Worm (Caenorhabditis elegans) whole organism, L1 larva: ENCODE results near the gene brf-1.

Source experiments
- C16A3.4 ChIP-seq: fragments of 150-350 bp; optimal IDR thresholded peaks from 2 replicates; lab custom pipeline; 2014; ENCODE audit warnings: missing biosample characterization, missing genetic modification characterization
- C34B4.2 ChIP-seq: sonication (generic microtip); optimal IDR thresholded peaks from 2 replicates; lab custom pipeline; 2017; ENCODE audit warnings: mild to moderate bottlenecking, missing genetic modification characterization, missing compliant biosample characterization
- aha-1 ChIP-seq: fragments of 150-350 bp; optimal IDR thresholded peaks from 2 replicates; lab custom pipeline; 2014; ENCODE audit warnings: missing biosample characterization, missing genetic modification characterization
- alr-1 ChIP-seq: fragments of 200-800 bp; sonication (Bioruptor generic); optimal IDR thresholded peaks from 2 replicates; lab custom pipeline; 2018; ENCODE audit warnings: borderline replicate concordance, mild to moderate bottlenecking, missing genetic modification characterization, missing compliant biosample characterization
- ceh-8 ChIP-seq: fragments of 200-800 bp; sonication (Bioruptor generic); optimal IDR thresholded peaks from 2 replicates; lab custom pipeline; 2018; ENCODE audit warnings: mild to moderate bottlenecking, missing genetic modification characterization, moderate library complexity, missing compliant biosample characterization
- ceh-82 ChIP-seq, 3 experiments: fragments of 150-350 bp in 1 of 3; sonication (generic microtip) in 2 of 3; optimal IDR thresholded peaks; 2 replicates each; lab custom pipeline; 2014 to 2017; ENCODE audit warnings: missing biosample characterization in 3 of 3, missing genetic modification characterization in 3 of 3
- ceh-90 ChIP-seq: sonication (generic microtip); optimal IDR thresholded peaks from 2 replicates; lab custom pipeline; 2016; ENCODE audit warnings: missing genetic modification characterization, missing compliant biosample characterization
- dsc-1 ChIP-seq: sonication (generic microtip); optimal IDR thresholded peaks from 2 replicates; lab custom pipeline; 2016; ENCODE audit warnings: mild to moderate bottlenecking, missing genetic modification characterization, missing compliant biosample characterization
- efl-1 ChIP-seq, 4 experiments: fragments of 150-350 bp; optimal IDR thresholded peaks in 3 of 4; peaks in 1 of 4; 1 replicate in 1 of 4; 2 replicates in 3 of 4; lab custom pipeline; 2014; ENCODE audit warnings: missing biosample characterization in 2 of 4, missing genetic modification characterization in 2 of 4, missing genetic modification reagents in 2 of 4
- efl-3 ChIP-seq: fragments of 200-800 bp; sonication (Bioruptor generic); optimal IDR thresholded peaks from 2 replicates; lab custom pipeline; 2018; ENCODE audit warnings: mild to moderate bottlenecking, missing genetic modification characterization, missing compliant biosample characterization
- egl-13 ChIP-seq: sonication (generic microtip); optimal IDR thresholded peaks from 2 replicates; lab custom pipeline; 2016; ENCODE audit warnings: missing genotype, missing genetic modification reagents, missing genetic modification characterization, missing compliant biosample characterization
- egl-27 ChIP-seq, 2 experiments: fragments of 150-350 bp in 1 of 2; sonication (generic microtip); optimal IDR thresholded peaks; 3 replicates each; lab custom pipeline; 2017 to 2018; ENCODE audit warnings: missing biosample characterization in 2 of 2, missing genetic modification characterization in 2 of 2, missing genetic modification reagents in 2 of 2
- elt-3 ChIP-seq, 6 experiments: fragments of 150-350 bp in 1 of 6; sonication (generic microtip); optimal IDR thresholded peaks; 2 replicates each; lab custom pipeline; 2017 to 2018; ENCODE audit warnings: missing biosample characterization in 6 of 6, missing genetic modification characterization in 6 of 6, inconsistent platforms in 1 of 6
- fkh-10 ChIP-seq: sonication (generic microtip); optimal IDR thresholded peaks from 2 replicates; lab custom pipeline; 2017; ENCODE audit warnings: missing biosample characterization, missing genetic modification reagents, missing genetic modification characterization
- fkh-8 ChIP-seq: sonication (generic microtip); optimal IDR thresholded peaks from 2 replicates; lab custom pipeline; 2016; ENCODE audit warnings: mild to moderate bottlenecking, missing genetic modification characterization, missing compliant biosample characterization
- grh-1 ChIP-seq: fragments of 200-800 bp; sonication (Bioruptor generic); IDR thresholded peaks from 2 replicates; pipeline ENCODE4 v1.3.6; 2022; ENCODE audit warnings: missing genetic modification reagents, missing genetic modification characterization, missing compliant biosample characterization
- hlh-4 ChIP-seq: sonication (generic microtip); optimal IDR thresholded peaks from 2 replicates; lab custom pipeline; 2016; ENCODE audit warnings: mild to moderate bottlenecking, missing genetic modification characterization, missing compliant biosample characterization
- hpl-2 ChIP-seq: fragments of 150-350 bp; optimal IDR thresholded peaks from 2 replicates; lab custom pipeline; 2014; ENCODE audit warnings: missing biosample characterization, missing genetic modification reagents, missing genetic modification characterization
- irx-1 ChIP-seq: sonication (generic microtip); optimal IDR thresholded peaks from 2 replicates; lab custom pipeline; 2016; ENCODE audit warnings: missing genetic modification characterization, missing compliant biosample characterization
- isw-1 ChIP-seq: fragments of 200-800 bp; sonication (Bioruptor generic); IDR thresholded peaks from 2 replicates; pipeline ENCODE4 v1.3.6; 2022; ENCODE audit warnings: missing genetic modification characterization, missing compliant biosample characterization
- jun-1 ChIP-seq: fragments of 150-350 bp; optimal IDR thresholded peaks from 2 replicates; lab custom pipeline; 2014; ENCODE audit warnings: missing biosample characterization, missing genetic modification reagents, missing genetic modification characterization
- lin-13 ChIP-seq: fragments of 150-350 bp; optimal IDR thresholded peaks from 2 replicates; lab custom pipeline; 2014; ENCODE audit warnings: missing biosample characterization, missing genetic modification reagents, missing genetic modification characterization
- lin-14 ChIP-seq: fragments of 200-800 bp; sonication (Bioruptor generic); optimal IDR thresholded peaks from 2 replicates; lab custom pipeline; 2018; ENCODE audit warnings: mild to moderate bottlenecking, missing genetic modification characterization, moderate library complexity, missing compliant biosample characterization
- lin-35 ChIP-seq, 2 experiments: fragments of 150-350 bp; optimal IDR thresholded peaks; 2 replicates each; lab custom pipeline; 2014; ENCODE audit warnings: missing biosample characterization in 2 of 2, missing genetic modification characterization in 2 of 2, missing genetic modification reagents in 2 of 2
- lin-39 ChIP-seq: fragments of 150-350 bp; optimal IDR thresholded peaks from 2 replicates; lab custom pipeline; 2014; ENCODE audit warnings: missing biosample characterization, missing genetic modification reagents, missing genetic modification characterization
- lir-3 ChIP-seq: sonication (generic microtip); optimal IDR thresholded peaks from 2 replicates; lab custom pipeline; 2016; ENCODE audit warnings: mild to moderate bottlenecking, missing genetic modification characterization, moderate library complexity, missing compliant biosample characterization; ENCODE audit not compliant: poor library complexity
- lsy-2 ChIP-seq, 2 experiments: fragments of 150-350 bp; optimal IDR thresholded peaks; 2 replicates each; lab custom pipeline; 2014; ENCODE audit warnings: missing biosample characterization in 2 of 2, missing genetic modification characterization in 2 of 2
- mef-2 ChIP-seq: fragments of 150-350 bp; optimal IDR thresholded peaks from 2 replicates; lab custom pipeline; 2014; ENCODE audit warnings: missing biosample characterization, missing genetic modification characterization
- nhr-11 ChIP-seq: fragments of 150-350 bp; optimal IDR thresholded peaks from 2 replicates; lab custom pipeline; 2014; ENCODE audit warnings: missing biosample characterization, missing genetic modification characterization
- nhr-19 ChIP-seq: fragments of 200-800 bp; sonication (Bioruptor generic); conservative IDR thresholded peaks from 2 replicates; pipeline ENCODE4 v1.3.6; 2022; ENCODE audit warnings: missing genetic modification characterization, missing compliant biosample characterization
- nhr-20 ChIP-seq: sonication (generic microtip); optimal IDR thresholded peaks from 2 replicates; lab custom pipeline; 2016; ENCODE audit warnings: mild to moderate bottlenecking, missing genetic modification characterization, missing compliant biosample characterization
- nhr-237 ChIP-seq: fragments of 150-350 bp; optimal IDR thresholded peaks from 2 replicates; lab custom pipeline; 2014; ENCODE audit warnings: missing biosample characterization, missing genetic modification characterization
- nhr-71 ChIP-seq: sonication (generic microtip); optimal IDR thresholded peaks from 2 replicates; lab custom pipeline; 2016; ENCODE audit warnings: mild to moderate bottlenecking, missing genetic modification characterization, moderate library complexity, missing compliant biosample characterization
- nhr-76 ChIP-seq: sonication (generic microtip); optimal IDR thresholded peaks from 2 replicates; lab custom pipeline; 2017; ENCODE audit warnings: missing biosample characterization, missing genetic modification characterization
- nhr-84 ChIP-seq: sonication (generic microtip); optimal IDR thresholded peaks from 2 replicates; lab custom pipeline; 2017; ENCODE audit warnings: missing biosample characterization, missing genetic modification characterization
- nhr-90 ChIP-seq: sonication (generic microtip); optimal IDR thresholded peaks from 2 replicates; lab custom pipeline; 2016; ENCODE audit warnings: mild to moderate bottlenecking, missing genetic modification characterization, missing compliant biosample characterization; ENCODE audit not compliant: poor library complexity
- pax-3 ChIP-seq: fragments of 200-800 bp; sonication (Bioruptor generic); optimal IDR thresholded peaks from 2 replicates; lab custom pipeline; 2018; ENCODE audit warnings: mild to moderate bottlenecking, missing genetic modification characterization, moderate library complexity, missing compliant biosample characterization
- pqm-1 ChIP-seq: sonication (generic microtip); optimal IDR thresholded peaks from 3 replicates; lab custom pipeline; 2017; ENCODE audit warnings: missing biosample characterization, missing genetic modification characterization
- rnt-1 ChIP-seq: sonication (generic microtip); optimal IDR thresholded peaks from 2 replicates; lab custom pipeline; 2016; ENCODE audit warnings: mild to moderate bottlenecking, missing genetic modification characterization, moderate library complexity, missing compliant biosample characterization
- sptf-1 ChIP-seq: fragments of 150-350 bp; optimal IDR thresholded peaks from 2 replicates; lab custom pipeline; 2014; ENCODE audit warnings: missing biosample characterization, missing genetic modification characterization
- sup-37 ChIP-seq: fragments of 200-800 bp; sonication (Bioruptor generic); optimal IDR thresholded peaks from 2 replicates; lab custom pipeline; 2018; ENCODE audit warnings: mild to moderate bottlenecking, missing genetic modification characterization, missing compliant biosample characterization
- swsn-7 ChIP-seq: sonication (generic microtip); optimal IDR thresholded peaks from 2 replicates; lab custom pipeline; 2016; ENCODE audit warnings: missing genetic modification characterization, missing compliant biosample characterization
- tbx-2 ChIP-seq: sonication (generic microtip); optimal IDR thresholded peaks from 2 replicates; lab custom pipeline; 2016; ENCODE audit warnings: missing genetic modification characterization, missing compliant biosample characterization
- tlp-1 ChIP-seq: fragments of 150-350 bp; optimal IDR thresholded peaks from 2 replicates; lab custom pipeline; 2014; ENCODE audit warnings: missing biosample characterization, missing genetic modification characterization
- unc-62 ChIP-seq: fragments of 150-350 bp; optimal IDR thresholded peaks from 2 replicates; lab custom pipeline; 2014; ENCODE audit warnings: missing biosample characterization, missing genetic modification reagents, missing genetic modification characterization
- zag-1 ChIP-seq: fragments of 150-350 bp; optimal IDR thresholded peaks from 2 replicates; lab custom pipeline; 2014; ENCODE audit warnings: missing biosample characterization, missing genetic modification characterization
- zip-4 ChIP-seq: fragments of 200-800 bp; sonication (Bioruptor generic); optimal IDR thresholded peaks from 2 replicates; lab custom pipeline; 2018; ENCODE audit warnings: mild to moderate bottlenecking, missing genetic modification characterization, moderate library complexity, missing compliant biosample characterization
- ztf-4 ChIP-seq: fragments of 150-350 bp; optimal IDR thresholded peaks from 2 replicates; lab custom pipeline; 2014; ENCODE audit warnings: missing biosample characterization, missing genetic modification characterization

brf-1 gene

DNA sequence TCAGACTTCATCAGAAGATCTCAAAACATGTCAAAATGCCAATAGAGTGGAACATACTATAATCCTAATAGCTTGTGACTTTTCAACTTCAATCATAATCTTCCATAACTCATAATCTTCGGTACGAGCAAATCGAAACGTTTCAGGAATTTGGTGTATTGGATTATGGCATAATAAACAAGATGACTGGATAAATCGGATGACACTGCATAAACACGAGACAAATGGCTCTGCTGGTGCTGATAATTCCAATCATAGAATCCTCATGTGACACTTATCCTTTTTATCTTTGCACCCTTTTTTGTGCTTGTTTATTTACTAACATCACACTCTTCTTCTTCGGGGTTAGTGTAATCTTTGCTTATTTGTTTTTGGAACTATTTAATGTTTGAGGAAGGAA, 22.6 kb upstream of the brf-1 start (continued):
- TF ChIP-seq hlh-4 (tag; lab: Kevin White, UChicago), result no peak
- TF ChIP-seq unc-62, result no peak
- TF ChIP-seq lsy-2 (tag; optimal IDR thresholded peaks at IDR 0.05; lab: Kevin White, UChicago), result no peak
- TF ChIP-seq zip-4, result no peak
- TF ChIP-seq jun-1 (tag; lab: Kevin White, UChicago), result no peak
- TF ChIP-seq elt-3 (tag; optimal IDR thresholded peaks at IDR 0.05; lab: Kevin White, UChicago), result no peak
- no peak for TF ChIP-seq swsn-7 (tag; lab: Kevin White, UChicago)
- no peak for TF ChIP-seq ztf-4 (tag; lab: Kevin White, UChicago)
- no peak for TF ChIP-seq rnt-1
- no peak for TF ChIP-seq egl-27 (tag; optimal IDR thresholded peaks at IDR 0.05; lab: Kevin White, UChicago)
- peak; percentile 33 for TF ChIP-seq egl-13 (tag; lab: Kevin White, UChicago)
- peak; percentile 81 for TF ChIP-seq pax-3 (tag; lab: Kevin White, UChicago)
- TF ChIP-seq nhr-19 (GFP tag; lab: Robert Waterston, UW), result no peak
- TF ChIP-seq lin-39 (tag; lab: Kevin White, UChicago), result no peak
- no peak for TF ChIP-seq nhr-90 (tag; lab: Kevin White, UChicago)
- peak; percentile 39 for TF ChIP-seq nhr-71 (tag; lab: Kevin White, UChicago)
- TF ChIP-seq isw-1 (GFP tag; lab: Robert Waterston, UW), result no peak
- peak; percentile 16 for TF ChIP-seq nhr-11 (tag; lab: Kevin White, UChicago)
- peak; percentile 99 for TF ChIP-seq dsc-1 (tag; lab: Kevin White, UChicago)
- TF ChIP-seq sptf-1 (tag; lab: Kevin White, UChicago), result no peak
- no peak for TF ChIP-seq lin-14 (GFP tag; lab: Kevin White, UChicago)
- TF ChIP-seq C34B4.2 (tag; lab: Kevin White, UChicago), result no peak
- TF ChIP-seq ceh-8 (GFP tag; lab: Kevin White, UChicago), result no peak
- TF ChIP-seq mef-2 (tag; lab: Kevin White, UChicago), result no peak
- TF ChIP-seq efl-1 (optimal IDR thresholded peaks at IDR 0.05; lab: Kevin White, UChicago), result no peak
- no peak for TF ChIP-seq efl-1 (GFP tag; optimal IDR thresholded peaks at IDR 0.05 in 1 of 2; lab: Kevin White, UChicago)
- TF ChIP-seq ceh-90, result no peak
- TF ChIP-seq zag-1 (tag; lab: Kevin White, UChicago), result no peak

DNA sequence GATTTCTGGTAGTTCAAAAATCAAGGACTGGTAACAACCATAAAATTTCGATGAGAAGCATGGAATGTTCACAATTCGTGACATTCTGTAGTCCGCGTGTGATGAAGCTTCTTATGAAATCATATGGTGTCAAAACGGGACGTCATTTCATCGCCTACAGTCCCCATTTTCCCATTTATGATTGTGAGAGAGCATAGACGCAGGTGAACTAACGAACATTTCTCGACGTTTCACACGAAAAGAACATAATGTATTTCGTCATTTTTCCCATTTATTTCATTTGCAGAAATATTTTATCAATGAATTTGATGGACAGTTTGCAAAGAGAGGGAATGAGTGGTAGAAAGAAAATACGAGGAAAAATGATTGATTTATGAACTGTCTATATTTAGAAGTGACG, 18.5 kb upstream of the brf-1 start:
- TF ChIP-seq nhr-19 (GFP tag; lab: Robert Waterston, UW), result no peak
- no peak for TF ChIP-seq efl-1 (optimal IDR thresholded peaks at IDR 0.05; lab: Kevin White, UChicago)
- peak in 1 of 2 experiments; percentile 59 for TF ChIP-seq efl-1 (GFP tag; optimal IDR thresholded peaks at IDR 0.05 in 1 of 2; lab: Kevin White, UChicago)
- TF ChIP-seq ceh-82 (tag; optimal IDR thresholded peaks at IDR 0.05; lab: Kevin White, UChicago), result no peak

DNA sequence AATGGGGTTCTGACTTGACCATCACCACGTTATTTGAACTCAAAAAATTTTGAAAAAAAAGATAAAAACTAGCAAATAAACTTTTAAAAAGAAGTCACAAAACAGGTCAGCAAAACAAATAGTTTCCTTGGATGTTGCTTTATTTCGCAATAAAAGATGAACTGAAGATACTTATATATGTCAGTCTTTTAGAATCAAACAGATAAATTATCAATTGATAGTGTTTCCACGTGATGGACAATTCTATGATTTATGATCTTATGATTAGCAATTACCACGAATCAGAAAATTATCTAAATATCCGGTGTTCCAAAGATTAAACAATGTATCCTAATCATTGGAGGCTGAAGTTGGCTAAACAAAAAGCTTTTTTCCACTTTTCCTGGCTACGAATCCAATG, 17.9 kb upstream of the brf-1 start:
- TF ChIP-seq C16A3.4 (tag; lab: Kevin White, UChicago) (peak; percentile 8), tlp-1 (tag; lab: Kevin White, UChicago) (no peak), nhr-76 (tag; lab: Kevin White, UChicago) (no peak), lsy-2 (tag; optimal IDR thresholded peaks at IDR 0.05; lab: Kevin White, UChicago) (no peak), pax-3 (tag; lab: Kevin White, UChicago) (no peak), fkh-8 (tag; lab: Kevin White, UChicago) (no peak), ceh-82 (tag; optimal IDR thresholded peaks at IDR 0.05; lab: Kevin White, UChicago) (no peak), tbx-2 (no peak), nhr-20 (peak; percentile 68), nhr-237 (tag; lab: Kevin White, UChicago) (no peak), ceh-90 (no peak), lir-3 (tag; lab: Kevin White, UChicago) (no peak), lin-13 (no peak), nhr-84 (tag; lab: Kevin White, UChicago) (no peak), hpl-2 (GFP tag; lab: Kevin White, UChicago) (no peak), irx-1 (tag; lab: Kevin White, UChicago) (no peak), nhr-11 (tag; lab: Kevin White, UChicago) (no peak), alr-1 (no peak), sup-37 (GFP tag; lab: Kevin White, UChicago) (no peak), pqm-1 (tag; lab: Kevin White, UChicago) (no peak), grh-1 (no peak), aha-1 (tag; lab: Kevin White, UChicago) (no peak), lin-35 (GFP tag; optimal IDR thresholded peaks at IDR 0.05; lab: Kevin White, UChicago) (peak in 1 of 2 experiments; percentile 57), egl-13 (tag; lab: Kevin White, UChicago) (no peak), swsn-7 (tag; lab: Kevin White, UChicago) (no peak), efl-3 (GFP tag; lab: Kevin White, UChicago) (no peak), fkh-10 (GFP tag; lab: Kevin White, UChicago) (no peak), ceh-8 (GFP tag; lab: Kevin White, UChicago) (no peak)
